Worm (Caenorhabditis elegans) whole organism, early embryonic: ENCODE measurements around the gene vab-1.

Experiments
- B0310.2 ChIP-seq: sonication (generic microtip); optimal IDR thresholded peaks from 2 replicates; lab custom pipeline; 2016; ENCODE audit warnings: mild to moderate bottlenecking, missing genetic modification characterization, missing compliant biosample characterization
- F13C5.2 ChIP-seq: sonication (generic microtip); optimal IDR thresholded peaks from 2 replicates; lab custom pipeline; 2017; ENCODE audit warnings: mild to moderate bottlenecking, missing genetic modification characterization, inconsistent platforms, missing compliant biosample characterization
- aly-1 ChIP-seq: sonication (generic microtip); optimal IDR thresholded peaks from 2 replicates; lab custom pipeline; 2016; ENCODE audit warnings: missing genetic modification characterization, missing compliant biosample characterization
- ama-1 ChIP-seq: fragments of 150-350 bp; optimal IDR thresholded peaks from 2 replicates; lab custom pipeline; 2014
- ceh-13 ChIP-seq: fragments of 200-800 bp; sonication (Bioruptor generic); optimal IDR thresholded peaks from 2 replicates; lab custom pipeline; 2018; ENCODE audit warnings: mild to moderate bottlenecking, missing genetic modification characterization, missing compliant biosample characterization
- ceh-36 ChIP-seq: sonication (generic microtip); optimal IDR thresholded peaks from 2 replicates; lab custom pipeline; 2016; ENCODE audit warnings: missing genetic modification characterization, inconsistent platforms, missing compliant biosample characterization
- ets-7 ChIP-seq: sonication (generic microtip); optimal IDR thresholded peaks from 2 replicates; lab custom pipeline; 2016; ENCODE audit warnings: missing genotype, missing genetic modification characterization, missing compliant biosample characterization
- flt-1 ChIP-seq: fragments of 200-800 bp; sonication (Bioruptor generic); IDR thresholded peaks from 2 replicates; pipeline ENCODE4 v1.3.6; 2022; ENCODE audit warnings: missing genetic modification characterization, missing compliant biosample characterization
- hmbx-1 ChIP-seq: sonication (generic microtip); optimal IDR thresholded peaks from 2 replicates; lab custom pipeline; 2016; ENCODE audit warnings: mild to moderate bottlenecking, missing genetic modification characterization, missing compliant biosample characterization
- hmg-4 ChIP-seq: fragments of 200-800 bp; sonication (Bioruptor generic); optimal IDR thresholded peaks from 2 replicates; lab custom pipeline; 2018; ENCODE audit warnings: mild to moderate bottlenecking, missing genetic modification characterization, missing compliant biosample characterization
- hnd-1 ChIP-seq: sonication (generic microtip); optimal IDR thresholded peaks from 2 replicates; lab custom pipeline; 2016; ENCODE audit warnings: missing genetic modification characterization, missing compliant biosample characterization
- pes-1 ChIP-seq: fragments of 200-800 bp; sonication (Bioruptor generic); IDR thresholded peaks from 2 replicates; pipeline ENCODE4 v1.3.6; 2022; ENCODE audit warnings: missing genetic modification reagents, missing genetic modification characterization, missing compliant biosample characterization
- scrt-1 ChIP-seq: fragments of 200-800 bp; sonication (Bioruptor generic); IDR thresholded peaks from 2 replicates; pipeline ENCODE4 v1.3.6; 2022; ENCODE audit warnings: missing genetic modification characterization, missing compliant biosample characterization
- sea-1 ChIP-seq: fragments of 200-800 bp; sonication (Bioruptor generic); conservative IDR thresholded peaks from 2 replicates; pipeline ENCODE4 v1.3.6; 2022; ENCODE audit warnings: missing genetic modification characterization, missing compliant biosample characterization
- tbx-11 ChIP-seq: fragments of 200-800 bp; sonication (Bioruptor generic); IDR thresholded peaks from 2 replicates; pipeline ENCODE4 v1.3.6; 2022; ENCODE audit warnings: missing genetic modification characterization, missing compliant biosample characterization
- tbx-37 ChIP-seq: fragments of 200-800 bp; sonication (Bioruptor generic); conservative IDR thresholded peaks from 2 replicates; pipeline ENCODE4 v1.3.6; 2022; ENCODE audit warnings: missing genetic modification reagents, missing genetic modification characterization, missing compliant biosample characterization
- tra-4 ChIP-seq: sonication (generic microtip); optimal IDR thresholded peaks from 2 replicates; lab custom pipeline; 2017; ENCODE audit warnings: missing genetic modification characterization, missing compliant biosample characterization

The vab-1 gene

ce11 chrII:4601256-4601655, 29.5 kb downstream of the vab-1 start, which contains the start of gene ipla-1:
ipla-1 (minus strand) TSS chrII:4601356.
- no peak for TF ChIP-seq ceh-36 (tag; lab: Kevin White, UChicago)
- TF ChIP-seq sea-1 (GFP tag; lab: Robert Waterston, UW), result no peak
- no peak for TF ChIP-seq hnd-1 (tag; lab: Kevin White, UChicago)
- TF ChIP-seq aly-1 (tag; lab: Kevin White, UChicago), result no peak
- no peak for TF ChIP-seq tbx-37

DNA sequence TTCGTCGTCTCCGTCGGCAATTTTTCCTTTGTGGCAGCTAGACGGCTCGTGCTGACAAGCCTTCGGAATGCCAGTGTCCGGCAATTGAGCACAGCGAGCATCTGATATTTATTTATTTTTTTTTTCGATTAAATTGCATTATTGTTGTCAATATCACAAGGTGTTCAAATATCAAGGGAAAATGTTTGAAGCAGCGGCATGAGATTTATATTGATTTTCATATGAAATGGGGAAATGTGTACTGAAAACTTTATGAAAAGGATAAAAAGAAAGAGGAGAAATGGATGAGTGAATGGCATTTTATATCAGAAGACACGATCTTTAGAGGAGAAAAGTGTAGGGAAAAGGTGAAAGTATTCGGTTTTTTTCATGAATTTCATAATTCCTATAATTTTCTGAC, 30.7 kb downstream of the vab-1 start, which contains the start of gene coa-3:
coa-3 (minus strand) TSS at position 101 of the 400 bp plus-strand sequence.
- TF ChIP-seq scrt-1 (GFP tag; lab: Robert Waterston, UW) (no peak), tbx-11 (GFP tag; lab: Robert Waterston, UW) (no peak), tra-4 (tag; lab: Kevin White, UChicago) (no peak), pes-1 (GFP tag; lab: Robert Waterston, UW) (no peak), ets-7 (tag; lab: Kevin White, UChicago) (no peak), ama-1 (no peak), sea-1 (GFP tag; lab: Robert Waterston, UW) (no peak)

ce11 chrII:4603035-4603434, 31.2 kb downstream of the vab-1 start, which contains the start of gene F35D11.4:
F35D11.4 (plus strand) TSS chrII:4603427.
- TF ChIP-seq F13C5.2 (peak; percentile 37), ama-1 (no peak), hmg-4 (GFP tag; lab: Kevin White, UChicago) (peak; percentile 57), ceh-13 (GFP tag; lab: Kevin White, UChicago) (no peak), sea-1 (GFP tag; lab: Robert Waterston, UW) (no peak), tbx-37 (peak; percentile 74), tra-4 (tag; lab: Kevin White, UChicago) (no peak), aly-1 (tag; lab: Kevin White, UChicago) (no peak), tbx-11 (GFP tag; lab: Robert Waterston, UW) (0 out of 2 replicates have a peak, but pooled peaks have one; percentile 26), pes-1 (GFP tag; lab: Robert Waterston, UW) (0 out of 2 replicates have a peak, but pooled peaks have one; percentile 25)

DNA sequence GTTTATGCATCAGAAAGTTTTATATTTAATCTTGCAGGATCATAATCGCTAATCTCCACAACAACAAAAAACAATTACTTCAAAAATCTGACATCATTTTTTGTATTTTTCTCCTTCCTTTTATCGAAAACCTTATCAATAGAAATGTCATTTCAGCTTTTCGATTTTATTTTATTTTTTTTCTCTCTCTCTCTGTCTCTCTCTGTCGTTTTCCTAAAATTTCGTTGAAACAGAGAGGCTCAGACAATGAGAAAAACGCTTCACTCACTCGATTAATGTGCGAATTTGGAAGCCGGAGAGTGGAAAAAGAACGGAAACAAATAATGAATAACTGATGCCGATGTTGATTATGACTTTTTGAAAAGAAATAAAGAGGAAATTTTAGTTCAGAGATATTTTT, 32.3 kb downstream of the vab-1 start:
- no peak for TF ChIP-seq pes-1 (GFP tag; lab: Robert Waterston, UW)
- no peak for TF ChIP-seq ama-1
- TF ChIP-seq hmbx-1 (tag; lab: Kevin White, UChicago), result no peak
- no peak for TF ChIP-seq sea-1 (GFP tag; lab: Robert Waterston, UW)
- no peak for TF ChIP-seq ets-7 (tag; lab: Kevin White, UChicago)
- no peak for TF ChIP-seq tra-4 (tag; lab: Kevin White, UChicago)
- TF ChIP-seq hnd-1 (tag; lab: Kevin White, UChicago), result no peak
- no peak for TF ChIP-seq tbx-11 (GFP tag; lab: Robert Waterston, UW)
- no peak for TF ChIP-seq aly-1 (tag; lab: Kevin White, UChicago)
- no peak for TF ChIP-seq scrt-1 (GFP tag; lab: Robert Waterston, UW)
- TF ChIP-seq B0310.2 (tag; lab: Kevin White, UChicago), result no peak
- TF ChIP-seq ceh-13 (GFP tag; lab: Kevin White, UChicago), result no peak
- no peak for TF ChIP-seq F13C5.2
- no peak for TF ChIP-seq flt-1 (GFP tag; lab: Robert Waterston, UW)
- no peak for TF ChIP-seq hmg-4 (GFP tag; lab: Kevin White, UChicago)
- TF ChIP-seq ceh-36 (tag; lab: Kevin White, UChicago), result no peak
- TF ChIP-seq tbx-37, result no peak

ce11 chrII:4604680-4605079, 32.9 kb downstream of the vab-1 start:
- TF ChIP-seq ceh-36 (tag; lab: Kevin White, UChicago) (no peak), sea-1 (GFP tag; lab: Robert Waterston, UW) (no peak), hmg-4 (GFP tag; lab: Kevin White, UChicago) (no peak)

- TF ChIP-seq flt-1 (GFP tag; lab: Robert Waterston, UW) (no peak), ama-1 (no peak), B0310.2 (tag; lab: Kevin White, UChicago) (no peak), F13C5.2 (no peak), hmbx-1 (tag; lab: Kevin White, UChicago) (no peak), tbx-37 (no peak), ceh-36 (tag; lab: Kevin White, UChicago) (no peak), hmg-4 (GFP tag; lab: Kevin White, UChicago) (no peak), tra-4 (tag; lab: Kevin White, UChicago) (no peak), aly-1 (tag; lab: Kevin White, UChicago) (no peak), sea-1 (GFP tag; lab: Robert Waterston, UW) (no peak), pes-1 (GFP tag; lab: Robert Waterston, UW) (no peak), ets-7 (tag; lab: Kevin White, UChicago) (no peak), hnd-1 (tag; lab: Kevin White, UChicago) (no peak), scrt-1 (GFP tag; lab: Robert Waterston, UW) (no peak), tbx-11 (GFP tag; lab: Robert Waterston, UW) (no peak), ceh-13 (GFP tag; lab: Kevin White, UChicago) (no peak)
Observed at ce11 chrII:4606687-4607297, 35.0 kb downstream of the vab-1 start.

ce11 chrII:4608073-4608472, 36.3 kb downstream of the vab-1 start, which contains the start of gene F35D11.3:
F35D11.3 (plus strand) TSS chrII:4608372.
- TF ChIP-seq hmbx-1 (tag; lab: Kevin White, UChicago), result no peak
- no peak for TF ChIP-seq F13C5.2
- no peak for TF ChIP-seq flt-1 (GFP tag; lab: Robert Waterston, UW)
- no peak for TF ChIP-seq scrt-1 (GFP tag; lab: Robert Waterston, UW)
- TF ChIP-seq pes-1 (GFP tag; lab: Robert Waterston, UW), result no peak
- no peak for TF ChIP-seq ceh-36 (tag; lab: Kevin White, UChicago)
- no peak for TF ChIP-seq ceh-13 (GFP tag; lab: Kevin White, UChicago)
- TF ChIP-seq ets-7 (tag; lab: Kevin White, UChicago), result no peak
- no peak for TF ChIP-seq tbx-11 (GFP tag; lab: Robert Waterston, UW)
